Fruit fly (Drosophila melanogaster): Measurements from ENCODE around the gene ema.

ema gene

dm6 chr3R:16431707-16432106 is 9.8 kb downstream of the ema start:
- TF ChIP-seq CG8478 (optimal IDR thresholded peaks at IDR 0.05) (no peak), pan (optimal IDR thresholded peaks at IDR 0.05) (no peak)

- TF ChIP-seq pan (optimal IDR thresholded peaks at IDR 0.05) (no peak), EcR (GFP tag; optimal IDR thresholded peaks at IDR 0.05) (no peak), CG8478 (optimal IDR thresholded peaks at IDR 0.05) (no peak), usp (GFP tag; optimal IDR thresholded peaks at IDR 0.05) (no peak), Dll (optimal IDR thresholded peaks at IDR 0.05) (no peak), psq (optimal IDR thresholded peaks at IDR 0.05) (no peak)
Measured at dm6 chr3R:16430381-16430780, 11.1 kb downstream of the ema start, which contains the start of gene CG31279. Gene CG31279 (plus strand): TSS chr3R:16430681.

- TF ChIP-seq usp (GFP tag; optimal IDR thresholded peaks at IDR 0.05) = no peak
- no peak for TF ChIP-seq pan (optimal IDR thresholded peaks at IDR 0.05)
- no peak for TF ChIP-seq EcR (GFP tag; optimal IDR thresholded peaks at IDR 0.05)
- TF ChIP-seq psq (optimal IDR thresholded peaks at IDR 0.05) = no peak
- no peak for TF ChIP-seq Dll (optimal IDR thresholded peaks at IDR 0.05)
- no peak for TF ChIP-seq CG8478 (optimal IDR thresholded peaks at IDR 0.05)
Measured at dm6 chr3R:16427520-16427919, 13.9 kb downstream of the ema start.

DNA sequence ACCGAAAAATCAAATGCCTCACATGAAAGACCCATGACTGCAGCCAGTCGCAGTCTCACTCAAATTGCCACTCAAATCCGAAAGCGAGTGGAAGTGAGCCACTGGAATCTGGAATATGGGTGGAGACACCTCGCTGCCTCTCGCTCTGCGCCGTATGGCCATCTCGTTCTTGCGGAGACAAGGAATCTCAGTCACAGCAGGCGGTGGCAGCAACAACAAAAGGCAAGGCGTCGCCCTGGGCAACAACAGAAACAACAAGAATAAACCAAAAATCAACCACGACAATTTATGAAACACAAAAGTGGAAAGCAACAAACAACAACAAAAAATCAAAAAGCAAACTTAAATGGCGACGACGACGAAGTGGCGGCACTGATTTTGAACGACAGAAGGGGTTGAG is 18.1 kb downstream of the ema start:
- TF ChIP-seq CG8478 (optimal IDR thresholded peaks at IDR 0.05) (no peak), usp (GFP tag; optimal IDR thresholded peaks at IDR 0.05) (no peak), EcR (GFP tag; optimal IDR thresholded peaks at IDR 0.05) (no peak), Dll (optimal IDR thresholded peaks at IDR 0.05) (no peak), pan (optimal IDR thresholded peaks at IDR 0.05) (no peak), psq (optimal IDR thresholded peaks at IDR 0.05) (no peak)

dm6 chr3R:16416508-16416907 is 25.0 kb downstream of the ema start:
- no peak for TF ChIP-seq EcR (GFP tag; optimal IDR thresholded peaks at IDR 0.05)
- no peak for TF ChIP-seq CG8478 (optimal IDR thresholded peaks at IDR 0.05)
- no peak for TF ChIP-seq usp (GFP tag; optimal IDR thresholded peaks at IDR 0.05)
- no peak for TF ChIP-seq pan (optimal IDR thresholded peaks at IDR 0.05)
- TF ChIP-seq Dll (optimal IDR thresholded peaks at IDR 0.05) = no peak
- no peak for TF ChIP-seq psq (optimal IDR thresholded peaks at IDR 0.05)

dm6 chr3R:16413734-16414133 is 27.7 kb downstream of the ema start:
- no peak for TF ChIP-seq psq (optimal IDR thresholded peaks at IDR 0.05)
- no peak for TF ChIP-seq usp (GFP tag; optimal IDR thresholded peaks at IDR 0.05)
- no peak for TF ChIP-seq pan (optimal IDR thresholded peaks at IDR 0.05)
- TF ChIP-seq EcR (GFP tag; optimal IDR thresholded peaks at IDR 0.05) = no peak
- TF ChIP-seq CG8478 (optimal IDR thresholded peaks at IDR 0.05) = no peak
- TF ChIP-seq Dll (optimal IDR thresholded peaks at IDR 0.05) = no peak

dm6 chr3R:16410706-16411105 is 30.8 kb downstream of the ema start:
- TF ChIP-seq pan (optimal IDR thresholded peaks at IDR 0.05) = no peak
- TF ChIP-seq CG8478 (optimal IDR thresholded peaks at IDR 0.05) = no peak
- no peak for TF ChIP-seq usp (GFP tag; optimal IDR thresholded peaks at IDR 0.05)
- TF ChIP-seq Dll (optimal IDR thresholded peaks at IDR 0.05) = no peak
- no peak for TF ChIP-seq EcR (GFP tag; optimal IDR thresholded peaks at IDR 0.05)
- no peak for TF ChIP-seq psq (optimal IDR thresholded peaks at IDR 0.05)

DNA sequence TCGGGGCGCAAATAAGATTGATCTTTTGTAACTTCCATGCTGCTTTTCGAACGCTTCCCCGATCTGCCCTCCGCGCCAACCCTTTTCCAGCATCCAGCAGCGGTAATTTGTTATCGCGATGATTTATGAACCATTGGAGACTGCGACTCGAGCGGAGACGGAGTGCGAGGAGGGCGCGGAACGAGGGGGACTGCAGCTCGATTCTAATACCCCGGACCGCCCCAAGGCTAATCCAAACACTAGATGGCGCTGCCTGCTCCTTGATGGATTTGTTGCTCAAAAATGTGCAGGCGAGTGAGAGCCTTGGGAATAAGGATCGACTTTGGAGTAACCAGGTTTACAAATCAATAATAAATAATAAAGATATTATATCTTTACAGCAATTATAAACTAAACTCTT is 33.0 kb downstream of the ema start:
- TF ChIP-seq EcR (GFP tag; optimal IDR thresholded peaks at IDR 0.05) (no peak), psq (optimal IDR thresholded peaks at IDR 0.05) (no peak), Dll (optimal IDR thresholded peaks at IDR 0.05) (no peak), CG8478 (optimal IDR thresholded peaks at IDR 0.05) (no peak), usp (GFP tag; optimal IDR thresholded peaks at IDR 0.05) (no peak), pan (optimal IDR thresholded peaks at IDR 0.05) (no peak)

DNA sequence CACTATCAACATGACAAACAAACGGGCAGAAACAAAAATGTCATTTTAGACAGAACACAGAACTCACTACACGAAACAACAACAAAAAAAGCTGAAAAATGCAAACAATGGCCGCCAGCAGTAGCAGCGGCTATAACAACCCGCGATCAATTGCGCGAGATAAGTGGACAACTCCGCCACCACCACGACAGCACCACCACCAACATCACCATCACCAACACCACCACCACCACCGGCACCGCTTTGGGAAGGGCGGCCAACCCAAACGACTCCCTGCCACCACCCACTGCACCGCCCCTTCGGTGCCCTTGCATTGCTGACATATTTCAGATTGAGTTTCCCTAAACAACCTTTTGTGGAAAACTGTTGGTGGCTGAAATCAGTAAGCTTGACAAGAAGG is 34.8 kb downstream of the ema start:
- TF ChIP-seq pan (optimal IDR thresholded peaks at IDR 0.05) = no peak
- TF ChIP-seq EcR (GFP tag; optimal IDR thresholded peaks at IDR 0.05) = no peak
- no peak for TF ChIP-seq Dll (optimal IDR thresholded peaks at IDR 0.05)
- TF ChIP-seq psq (optimal IDR thresholded peaks at IDR 0.05) = no peak
- no peak for TF ChIP-seq usp (GFP tag; optimal IDR thresholded peaks at IDR 0.05)
- no peak for TF ChIP-seq CG8478 (optimal IDR thresholded peaks at IDR 0.05)

- TF ChIP-seq EcR (GFP tag; optimal IDR thresholded peaks at IDR 0.05) (no peak), usp (GFP tag; optimal IDR thresholded peaks at IDR 0.05) (no peak), CG8478 (optimal IDR thresholded peaks at IDR 0.05) (peak; percentile 57), psq (optimal IDR thresholded peaks at IDR 0.05) (no peak)
Measured at dm6 chr3R:16403734-16404057, 37.8 kb downstream of the ema start.

- TF ChIP-seq Dll (optimal IDR thresholded peaks at IDR 0.05) (no peak), usp (GFP tag; optimal IDR thresholded peaks at IDR 0.05) (no peak), psq (optimal IDR thresholded peaks at IDR 0.05) (no peak), pan (optimal IDR thresholded peaks at IDR 0.05) (no peak), EcR (GFP tag; optimal IDR thresholded peaks at IDR 0.05) (no peak), CG8478 (optimal IDR thresholded peaks at IDR 0.05) (peak; percentile 66)
Measured at dm6 chr3R:16403023-16403733, 38.3 kb downstream of the ema start, which contains the start of gene ss. Gene ss (minus strand): TSS chr3R:16403690.

dm6 chr3R:16396565-16396964 is 44.9 kb downstream of the ema start:
- TF ChIP-seq EcR (GFP tag; optimal IDR thresholded peaks at IDR 0.05) (no peak), usp (GFP tag; optimal IDR thresholded peaks at IDR 0.05) (no peak), pan (optimal IDR thresholded peaks at IDR 0.05) (no peak), CG8478 (optimal IDR thresholded peaks at IDR 0.05) (no peak)

DNA sequence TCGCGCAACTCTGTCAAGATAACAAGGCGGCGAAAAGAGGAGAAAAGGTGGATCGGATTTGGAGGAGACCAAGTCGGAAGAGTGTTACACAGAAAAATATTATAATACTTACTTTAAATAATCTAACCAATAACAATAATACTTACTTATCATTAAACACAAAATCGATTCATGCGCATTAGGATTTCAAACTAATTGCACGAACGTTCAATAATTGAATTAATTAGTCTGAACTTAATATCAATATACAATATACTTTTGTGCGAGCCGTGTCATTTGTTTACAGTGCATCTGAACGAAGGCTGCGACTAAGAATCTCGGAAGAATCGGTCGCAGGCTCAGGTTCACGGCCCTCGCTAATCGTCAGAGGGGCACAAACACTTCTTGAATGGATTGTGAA is 46.0 kb downstream of the ema start:
- TF ChIP-seq Dll (optimal IDR thresholded peaks at IDR 0.05) (no peak), usp (GFP tag; optimal IDR thresholded peaks at IDR 0.05) (no peak), EcR (GFP tag; optimal IDR thresholded peaks at IDR 0.05) (no peak), psq (optimal IDR thresholded peaks at IDR 0.05) (no peak), CG8478 (optimal IDR thresholded peaks at IDR 0.05) (no peak), pan (optimal IDR thresholded peaks at IDR 0.05) (no peak)

All from whole organism.